Fruit fly (Drosophila melanogaster): ENCODE measurements around the gene Pfdn5.

Pfdn5 gene

dm6 chr3R:22526353-22526907, 39.6 kb downstream of the Pfdn5 start (continued):
- TF ChIP-seq gsb (GFP tag; IDR thresholded peaks at IDR 0.05) (no peak), nom (GFP tag; optimal IDR thresholded peaks at IDR 0.05) (peak; percentile 81), CG12659 (GFP tag; optimal IDR thresholded peaks at IDR 0.05) (peak; percentile 15), Ets97D (GFP tag; optimal IDR thresholded peaks at IDR 0.05) (no peak), peb (GFP tag; IDR thresholded peaks at IDR 0.05) (no peak), Dek (tag; optimal IDR thresholded peaks at IDR 0.05) (no peak), CG10267 (tag; optimal IDR thresholded peaks at IDR 0.05) (no peak), GATAe (GFP tag; conservative IDR thresholded peaks at IDR 0.05) (no peak), CG18599 (GFP tag; optimal IDR thresholded peaks at IDR 0.05) (peak; percentile 37), sima (GFP tag; optimal IDR thresholded peaks at IDR 0.05) (no peak), ATbp (GFP tag; optimal IDR thresholded peaks at IDR 0.05) (no peak), CG34376 (GFP tag; optimal IDR thresholded peaks at IDR 0.05) (no peak), fd64A (GFP tag; optimal IDR thresholded peaks at IDR 0.05) (no peak), br (optimal IDR thresholded peaks at IDR 0.05) (no peak), sens (GFP tag) (peak; percentile 72), Camta (GFP tag; optimal IDR thresholded peaks at IDR 0.05) (peak; percentile 3), Six4 (GFP tag; optimal IDR thresholded peaks at IDR 0.05) (no peak), CG11247 (GFP tag; IDR thresholded peaks at IDR 0.05) (no peak), gro (GFP tag; optimal IDR thresholded peaks at IDR 0.05) (no peak), pita (GFP tag; optimal IDR thresholded peaks at IDR 0.05) (no peak), Adf1 (GFP tag; IDR thresholded peaks at IDR 0.05) (no peak), vvl (GFP tag; IDR thresholded peaks at IDR 0.05) (no peak), dmrt11E (tag; optimal IDR thresholded peaks at IDR 0.05) (no peak), Rfx (GFP tag; IDR thresholded peaks at IDR 0.05) (peak; percentile 53), Dad (GFP tag; optimal IDR thresholded peaks at IDR 0.05) (no peak), sisA (GFP tag; IDR thresholded peaks at IDR 0.05) (0 out of 2 replicates have a peak, but pooled peaks have one; percentile 7), Tbp (GFP tag; optimal IDR thresholded peaks at IDR 0.05) (no peak), CG10209 (GFP tag; optimal IDR thresholded peaks at IDR 0.05) (no peak), CG14667 (GFP tag; IDR thresholded peaks at IDR 0.05) (0 out of 2 replicates have a peak, but pooled peaks have one; percentile 45), Asciz (GFP tag; optimal IDR thresholded peaks at IDR 0.05) (peak; percentile 27), CoRest (tag; optimal IDR thresholded peaks at IDR 0.05) (peak; percentile 19), CG6254 (GFP tag; optimal IDR thresholded peaks at IDR 0.05) (no peak), B-H2 (GFP tag; optimal IDR thresholded peaks at IDR 0.05) (no peak), lab (GFP tag; optimal IDR thresholded peaks at IDR 0.05) (no peak), CG12104 (GFP tag; optimal IDR thresholded peaks at IDR 0.05) (no peak), CG4328 (GFP tag; optimal IDR thresholded peaks at IDR 0.05) (peak; percentile 21), Jarid2 (GFP tag; optimal IDR thresholded peaks at IDR 0.05) (no peak), Myb (GFP tag; optimal IDR thresholded peaks at IDR 0.05) (no peak), Deaf1 (tag; optimal IDR thresholded peaks at IDR 0.05) (no peak), Sox100B (GFP tag; optimal IDR thresholded peaks at IDR 0.05) (peak; percentile 21), ash1 (GFP tag; optimal IDR thresholded peaks at IDR 0.05) (no peak), CG9876 (GFP tag; optimal IDR thresholded peaks at IDR 0.05) (no peak), Chrac-16 (GFP tag; optimal IDR thresholded peaks at IDR 0.05) (no peak), oc (tag; optimal IDR thresholded peaks at IDR 0.05) (no peak), tna (GFP tag; IDR thresholded peaks at IDR 0.05; ENCODE audit: partially characterized antibody) (no peak), CG10366 (GFP tag; IDR thresholded peaks at IDR 0.05) (peak; percentile 35; the same call in 1 of the 2 replicates), CG2678 (tag; optimal IDR thresholded peaks at IDR 0.05) (peak; percentile 55), CG42726 (GFP tag; IDR thresholded peaks at IDR 0.05; ENCODE audit: partially characterized antibody) (no peak), ara (GFP tag; IDR thresholded peaks at IDR 0.05) (no peak), CG34224 (GFP tag; IDR thresholded peaks at IDR 0.05; ENCODE audit: partially characterized antibody) (no peak), E2f1 (GFP tag; IDR thresholded peaks at IDR 0.05) (no peak)

Data from whole organism, embryonic.